Fruit fly (Drosophila melanogaster): Measurements from ENCODE around the gene Slc25A46b.
A peak's percentile ranks its signal among the peaks of the same experiment; 100 is the strongest.

Gene Slc25A46b

dm6 chr2L:18121367-18122230 lies 25.2 kb downstream of the Slc25A46b start (continued):
- TF ChIP-seq Ets97D (GFP tag; optimal IDR thresholded peaks at IDR 0.05) (peak; percentile 14), salm (tag; optimal IDR thresholded peaks at IDR 0.05) (no peak), CG11085 (GFP tag; IDR thresholded peaks at IDR 0.05) (0 out of 2 replicates have a peak, but pooled peaks have one; percentile 28), Oaz (GFP tag; IDR thresholded peaks at IDR 0.05) (no peak), Meics (GFP tag; optimal IDR thresholded peaks at IDR 0.05) (peak; percentile 11), NFAT (GFP tag; IDR thresholded peaks at IDR 0.05) (0 out of 2 replicates have a peak, but pooled peaks have one; percentile 11), bcd (GFP tag; optimal IDR thresholded peaks at IDR 0.05) (peak; percentile 45), slbo (GFP tag; IDR thresholded peaks at IDR 0.05) (peak; percentile 56), B-H2 (GFP tag; optimal IDR thresholded peaks at IDR 0.05) (no peak), CG32532 (GFP tag; IDR thresholded peaks at IDR 0.05) (peak; percentile 55; the same call in 1 of the 2 replicates), az2 (GFP tag; optimal IDR thresholded peaks at IDR 0.05) (peak; percentile 45), zf30C (GFP tag; optimal IDR thresholded peaks at IDR 0.05) (no peak), Lpt (GFP tag; optimal IDR thresholded peaks at IDR 0.05) (no peak), Awh (GFP tag; IDR thresholded peaks at IDR 0.05) (no peak), CG11456 (GFP tag; IDR thresholded peaks at IDR 0.05) (no peak), dati (GFP tag; IDR thresholded peaks at IDR 0.05) (no peak), kay (GFP tag; optimal IDR thresholded peaks at IDR 0.05) (peak; percentile 14), caup (GFP tag; optimal IDR thresholded peaks at IDR 0.05; ENCODE audit: severe bottlenecking) (peak; percentile 22), Side (GFP tag; optimal IDR thresholded peaks at IDR 0.05) (peak; percentile 29), hb (GFP tag; IDR thresholded peaks at IDR 0.05; ENCODE audit: partially characterized antibody) (no peak), prd (optimal IDR thresholded peaks at IDR 0.05) (no peak), prd (GFP tag; IDR thresholded peaks at IDR 0.05) (peak; percentile 74), BtbVII (GFP tag; optimal IDR thresholded peaks at IDR 0.05) (no peak), unpg (GFP tag; optimal IDR thresholded peaks at IDR 0.05) (peak; percentile 53), CG8924 (tag; optimal IDR thresholded peaks at IDR 0.05) (no peak), nom (GFP tag; optimal IDR thresholded peaks at IDR 0.05) (peak; percentile 91), seq (GFP tag; IDR thresholded peaks at IDR 0.05) (peak; percentile 42; the same call in 1 of the 2 replicates), ems (GFP tag; optimal IDR thresholded peaks at IDR 0.05) (peak; percentile 42), CG34422 (GFP tag; IDR thresholded peaks at IDR 0.05) (no peak), CG10543 (GFP tag; optimal IDR thresholded peaks at IDR 0.05) (no peak), CG6813 (GFP tag; optimal IDR thresholded peaks at IDR 0.05) (peak; percentile 4), CG8281 (tag; optimal IDR thresholded peaks at IDR 0.05) (no peak), Sry-β (GFP tag; optimal IDR thresholded peaks at IDR 0.05) (no peak), CG10462 (GFP tag; optimal IDR thresholded peaks at IDR 0.05) (no peak), CG2116 (GFP tag; optimal IDR thresholded peaks at IDR 0.05) (no peak), sens (GFP tag) (peak; percentile 79), Sox100B (GFP tag; optimal IDR thresholded peaks at IDR 0.05) (peak; percentile 4), CG15011 (GFP tag; optimal IDR thresholded peaks at IDR 0.05) (no peak), Atf-2 (GFP tag; optimal IDR thresholded peaks at IDR 0.05) (peak; percentile 27), bsh (GFP tag; optimal IDR thresholded peaks at IDR 0.05) (peak; percentile 54 to 84), lilli (GFP tag; optimal IDR thresholded peaks at IDR 0.05) (peak; percentile 51), knrl (GFP tag; IDR thresholded peaks at IDR 0.05; ENCODE audit: partially characterized antibody) (no peak), CG11398 (GFP tag; optimal IDR thresholded peaks at IDR 0.05) (no peak), grn (GFP tag; optimal IDR thresholded peaks at IDR 0.05) (no peak), Asciz (GFP tag; optimal IDR thresholded peaks at IDR 0.05) (peak; percentile 21), pan (optimal IDR thresholded peaks at IDR 0.05) (no peak), pan (GFP tag; optimal IDR thresholded peaks at IDR 0.05 in 1 of 2, IDR thresholded peaks at IDR 0.05 in 1 of 2) (peak in 1 of 2 experiments; percentile 68), ham (GFP tag; IDR thresholded peaks at IDR 0.05) (no peak), CG6272 (GFP tag; IDR thresholded peaks at IDR 0.05) (no peak), CG2889 (GFP tag; IDR thresholded peaks at IDR 0.05) (no peak)

Data from whole organism, embryonic.